Worm (Caenorhabditis elegans) whole organism, early embryonic: ENCODE data around the gene Y42H9AR.1.

Source experiments
- F13C5.2 ChIP-seq: sonication (generic microtip); optimal IDR thresholded peaks from 2 replicates; lab custom pipeline; 2017; ENCODE audit warnings: mild to moderate bottlenecking, missing genetic modification characterization, inconsistent platforms, missing compliant biosample characterization
- aly-1 ChIP-seq: sonication (generic microtip); optimal IDR thresholded peaks from 2 replicates; lab custom pipeline; 2016; ENCODE audit warnings: missing genetic modification characterization, missing compliant biosample characterization
- ama-1 ChIP-seq: fragments of 150-350 bp; optimal IDR thresholded peaks from 2 replicates; lab custom pipeline; 2014
- ceh-36 ChIP-seq: sonication (generic microtip); optimal IDR thresholded peaks from 2 replicates; lab custom pipeline; 2016; ENCODE audit warnings: missing genetic modification characterization, inconsistent platforms, missing compliant biosample characterization
- hmbx-1 ChIP-seq: sonication (generic microtip); optimal IDR thresholded peaks from 2 replicates; lab custom pipeline; 2016; ENCODE audit warnings: mild to moderate bottlenecking, missing genetic modification characterization, missing compliant biosample characterization
- hmg-4 ChIP-seq: fragments of 200-800 bp; sonication (Bioruptor generic); optimal IDR thresholded peaks from 2 replicates; lab custom pipeline; 2018; ENCODE audit warnings: mild to moderate bottlenecking, missing genetic modification characterization, missing compliant biosample characterization
- scrt-1 ChIP-seq: fragments of 200-800 bp; sonication (Bioruptor generic); IDR thresholded peaks from 2 replicates; pipeline ENCODE4 v1.3.6; 2022; ENCODE audit warnings: missing genetic modification characterization, missing compliant biosample characterization
- sea-1 ChIP-seq: fragments of 200-800 bp; sonication (Bioruptor generic); conservative IDR thresholded peaks from 2 replicates; pipeline ENCODE4 v1.3.6; 2022; ENCODE audit warnings: missing genetic modification characterization, missing compliant biosample characterization
- tra-4 ChIP-seq: sonication (generic microtip); optimal IDR thresholded peaks from 2 replicates; lab custom pipeline; 2017; ENCODE audit warnings: missing genetic modification characterization, missing compliant biosample characterization

DNA sequence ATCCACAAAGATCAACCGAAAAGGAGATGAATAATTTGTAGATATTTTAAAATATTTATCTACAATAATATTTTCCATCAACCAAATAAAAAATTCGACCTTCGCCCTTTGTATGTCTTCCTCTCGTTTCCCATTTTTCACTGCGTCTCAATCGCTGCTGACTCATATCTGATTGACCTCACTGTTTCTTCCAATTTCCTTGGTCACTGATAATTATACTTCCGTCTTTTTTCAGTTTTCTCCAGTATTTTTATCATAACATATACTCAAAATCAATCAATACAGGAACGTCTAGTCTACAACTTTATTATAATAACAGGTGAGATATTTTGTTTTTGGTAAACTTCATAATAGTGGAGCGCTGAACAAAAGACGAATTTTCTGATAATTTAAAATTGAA is 25.8 kb downstream of the Y42H9AR.1 start, which contains the start of gene pmk-3:
- TF ChIP-seq scrt-1 (GFP tag; lab: Robert Waterston, UW) (no peak), aly-1 (no peak), hmbx-1 (tag; lab: Kevin White, UChicago) (no peak), ceh-36 (tag; lab: Kevin White, UChicago) (no peak), ama-1 (lab: Kevin White, UChicago) (no peak), tra-4 (tag; lab: Kevin White, UChicago) (no peak), hmg-4 (no peak), sea-1 (no peak), F13C5.2 (tag; lab: Kevin White, UChicago) (no peak)
